Fruit fly (Drosophila melanogaster): Measurements from ENCODE around the gene Syx17.
A peak's percentile ranks its signal among the peaks of the same experiment; 100 is the strongest.

Syx17 gene

DNA sequence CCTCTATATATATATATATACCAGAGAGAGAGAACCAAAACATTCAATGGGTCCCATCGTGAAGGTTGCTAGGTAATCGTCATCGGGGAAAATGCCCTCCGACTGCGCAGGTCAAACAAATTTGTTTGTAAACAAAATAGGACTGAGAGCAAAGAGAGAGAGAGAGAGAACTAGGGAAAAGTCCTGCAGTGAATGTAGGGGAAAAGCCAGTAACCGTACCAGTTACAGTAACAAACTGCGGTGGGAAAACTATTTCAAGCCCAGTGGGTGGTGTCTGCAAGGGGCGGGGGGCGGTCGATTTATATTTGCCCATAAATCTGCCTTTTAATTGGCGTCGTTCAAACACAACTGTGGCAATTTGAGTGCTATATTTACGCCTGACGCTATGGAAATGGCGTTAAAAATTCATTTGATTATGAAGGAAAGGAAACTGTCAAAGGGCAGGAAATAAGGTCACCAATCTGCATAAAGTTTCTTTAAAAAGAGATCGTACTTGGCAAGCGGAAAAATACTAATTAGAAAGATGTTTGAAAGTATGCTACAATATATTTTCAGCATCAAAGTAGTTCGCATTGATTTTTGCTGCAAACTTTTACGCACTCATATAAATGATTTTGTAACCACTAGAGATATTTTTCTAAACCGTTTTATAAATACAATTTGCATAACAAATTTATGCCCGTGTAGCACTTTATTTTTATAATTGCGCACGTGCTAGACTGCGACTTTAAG, 6.8 kb downstream of the Syx17 start:
- TF ChIP-seq Mio (GFP tag; optimal IDR thresholded peaks at IDR 0.05), result no peak
- TF ChIP-seq ey (GFP tag; optimal IDR thresholded peaks at IDR 0.05), result no peak
- TF ChIP-seq woc (GFP tag; optimal IDR thresholded peaks at IDR 0.05), result no peak
- no peak for TF ChIP-seq Dfd (GFP tag; optimal IDR thresholded peaks at IDR 0.05)
- no peak for TF ChIP-seq jim (GFP tag; optimal IDR thresholded peaks at IDR 0.05)
- TF ChIP-seq Jra (GFP tag; optimal IDR thresholded peaks at IDR 0.05), result no peak
- no peak for TF ChIP-seq HLH106 (tag; optimal IDR thresholded peaks at IDR 0.05)
- TF ChIP-seq Abd-B (GFP tag; optimal IDR thresholded peaks at IDR 0.05), result no peak
- TF ChIP-seq dl (GFP tag; optimal IDR thresholded peaks at IDR 0.05; ENCODE audit: insufficient read depth in 1 of 2, partially characterized antibody in 2 of 2), result no peak
- TF ChIP-seq N (GFP tag; optimal IDR thresholded peaks at IDR 0.05), result no peak

DNA sequence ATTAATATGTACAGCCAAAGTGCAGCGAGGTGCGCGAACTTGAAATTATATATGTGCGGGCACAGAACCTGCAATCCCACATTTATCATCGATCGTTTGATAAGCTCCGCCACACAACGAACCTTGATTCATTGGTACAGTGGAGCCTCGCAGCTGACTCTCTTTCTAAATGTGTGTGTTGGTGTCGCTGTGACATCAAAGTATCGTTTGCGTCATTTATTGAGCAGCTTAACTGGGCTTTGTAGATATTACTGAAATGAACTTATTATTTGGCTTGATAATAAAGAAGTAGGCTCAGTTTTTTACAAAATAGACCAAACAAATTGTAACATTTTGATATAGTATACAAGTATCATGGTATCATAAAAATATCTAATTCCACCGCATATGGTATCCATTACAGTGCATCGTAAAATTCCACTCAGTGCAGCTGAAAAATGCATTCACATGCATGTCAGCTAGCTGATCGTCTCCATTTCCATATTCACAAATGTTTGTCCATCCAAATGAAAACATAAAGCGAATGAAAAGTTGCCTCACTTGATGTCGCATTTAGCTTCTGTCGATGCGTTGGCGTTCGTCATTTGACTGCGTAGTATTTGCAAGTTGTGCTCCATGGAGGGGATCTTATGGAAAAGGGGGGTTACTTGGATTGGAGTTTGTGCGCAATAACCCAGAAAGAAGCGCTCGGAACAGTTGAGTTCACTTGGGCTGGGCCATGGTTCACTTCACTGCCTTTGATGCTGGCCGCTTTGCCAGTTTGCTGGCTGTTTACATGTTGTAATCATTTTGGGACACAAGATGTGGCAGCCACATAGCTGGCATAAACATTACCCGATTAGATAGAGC, 8.0 kb downstream of the Syx17 start:
- TF ChIP-seq usp (GFP tag; optimal IDR thresholded peaks at IDR 0.05) (no peak), pan (optimal IDR thresholded peaks at IDR 0.05) (no peak), br (GFP tag; optimal IDR thresholded peaks at IDR 0.05) (peak; percentile 28), Hr83 (GFP tag; optimal IDR thresholded peaks at IDR 0.05; ENCODE audit: poor library complexity, severe bottlenecking) (no peak), jim (GFP tag; optimal IDR thresholded peaks at IDR 0.05) (no peak), rgr (GFP tag; optimal IDR thresholded peaks at IDR 0.05) (peak; percentile 29), Dfd (GFP tag; optimal IDR thresholded peaks at IDR 0.05) (no peak), foxo (GFP tag; optimal IDR thresholded peaks at IDR 0.05) (peak in 1 of 2 experiments; percentile 46), woc (GFP tag; optimal IDR thresholded peaks at IDR 0.05) (no peak), Rel (GFP tag; optimal IDR thresholded peaks at IDR 0.05) (no peak), Rel (tag; optimal IDR thresholded peaks at IDR 0.05) (peak; percentile 6), dsf (GFP tag; optimal IDR thresholded peaks at IDR 0.05; ENCODE audit: borderline replicate concordance) (no peak), h (GFP tag; optimal IDR thresholded peaks at IDR 0.05) (peak; percentile 44), OdsH (GFP tag; optimal IDR thresholded peaks at IDR 0.05) (peak; percentile 16), Jra (GFP tag; optimal IDR thresholded peaks at IDR 0.05) (peak; percentile 23), HLH106 (tag; optimal IDR thresholded peaks at IDR 0.05) (peak; percentile 35), Sp1 (GFP tag; optimal IDR thresholded peaks at IDR 0.05) (peak; percentile 3), Hnf4 (GFP tag; optimal IDR thresholded peaks at IDR 0.05) (peak; percentile 47), ey (GFP tag; optimal IDR thresholded peaks at IDR 0.05) (peak; percentile 26), fru (GFP tag; optimal IDR thresholded peaks at IDR 0.05) (peak; percentile 60), lola (GFP tag; optimal IDR thresholded peaks at IDR 0.05) (no peak)

DNA sequence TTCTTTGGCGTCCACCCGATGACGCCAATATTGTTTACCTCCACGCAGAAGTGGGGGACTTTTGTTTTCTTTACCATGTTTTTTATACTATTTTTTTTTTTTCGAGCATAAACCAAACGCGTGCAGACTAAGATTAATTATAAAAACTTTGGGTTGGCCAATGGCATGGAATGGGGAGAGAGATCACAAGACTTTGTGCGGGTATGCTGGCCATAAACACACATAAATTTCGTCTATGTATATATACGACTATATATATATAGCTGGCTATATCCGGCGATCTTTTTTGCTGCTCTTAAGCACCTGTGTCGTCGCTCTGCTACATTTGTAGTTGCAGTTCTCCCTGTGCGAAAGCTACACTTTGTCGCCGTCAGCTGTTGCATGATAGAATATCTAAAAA, 8.7 kb downstream of the Syx17 start:
- TF ChIP-seq jim (GFP tag; optimal IDR thresholded peaks at IDR 0.05), result no peak
- no peak for TF ChIP-seq Rel (GFP tag; optimal IDR thresholded peaks at IDR 0.05)
- no peak for TF ChIP-seq Rel (tag; optimal IDR thresholded peaks at IDR 0.05)
- TF ChIP-seq rgr (GFP tag; optimal IDR thresholded peaks at IDR 0.05), result no peak
- TF ChIP-seq Jra (GFP tag; optimal IDR thresholded peaks at IDR 0.05), result no peak
- no peak for TF ChIP-seq tai (GFP tag; optimal IDR thresholded peaks at IDR 0.05)
- TF ChIP-seq dsf (GFP tag; optimal IDR thresholded peaks at IDR 0.05; ENCODE audit: borderline replicate concordance), result no peak
- TF ChIP-seq sv (GFP tag; optimal IDR thresholded peaks at IDR 0.05), result no peak
- no peak for TF ChIP-seq CG9705 (GFP tag; optimal IDR thresholded peaks at IDR 0.05)
- TF ChIP-seq HLH106 (tag; optimal IDR thresholded peaks at IDR 0.05), result no peak
- TF ChIP-seq Dif (GFP tag; optimal IDR thresholded peaks at IDR 0.05; ENCODE audit: partially characterized antibody), result no peak
- no peak for TF ChIP-seq N (GFP tag; optimal IDR thresholded peaks at IDR 0.05)
- no peak for TF ChIP-seq pan (optimal IDR thresholded peaks at IDR 0.05)
- TF ChIP-seq fru (GFP tag; optimal IDR thresholded peaks at IDR 0.05), result no peak
- no peak for TF ChIP-seq Abd-B (GFP tag; optimal IDR thresholded peaks at IDR 0.05)

DNA sequence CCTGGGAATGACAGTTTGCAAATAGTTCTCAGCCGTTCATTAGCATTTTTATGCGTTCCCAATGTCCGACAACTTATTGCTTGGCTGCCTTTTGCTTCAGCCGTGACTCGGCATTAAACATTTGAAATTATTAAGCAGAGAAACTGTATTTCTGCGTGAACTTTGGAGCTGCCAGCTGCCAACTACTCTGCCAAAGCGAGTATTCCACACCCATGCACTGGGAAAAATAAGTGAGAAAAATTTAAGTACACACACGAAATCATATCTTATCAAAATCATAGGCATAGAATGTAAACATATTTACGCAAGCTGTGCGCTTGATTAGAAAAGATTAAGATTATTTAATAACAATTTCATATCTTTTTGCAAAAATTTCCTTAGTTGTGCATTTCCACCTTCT, 9.7 kb downstream of the Syx17 start:
- no peak for TF ChIP-seq dsf (GFP tag; optimal IDR thresholded peaks at IDR 0.05; ENCODE audit: borderline replicate concordance)
- TF ChIP-seq psq (GFP tag; optimal IDR thresholded peaks at IDR 0.05), result no peak
- TF ChIP-seq OdsH (GFP tag; optimal IDR thresholded peaks at IDR 0.05), result no peak
- no peak for TF ChIP-seq dmrt93B (GFP tag; optimal IDR thresholded peaks at IDR 0.05)
- no peak for TF ChIP-seq Dfd (GFP tag; optimal IDR thresholded peaks at IDR 0.05)
- no peak for TF ChIP-seq CrebA (GFP tag; optimal IDR thresholded peaks at IDR 0.05; ENCODE audit: borderline replicate concordance)
- no peak for TF ChIP-seq Hr83 (GFP tag; optimal IDR thresholded peaks at IDR 0.05; ENCODE audit: poor library complexity, severe bottlenecking)
- no peak for TF ChIP-seq rgr (GFP tag; optimal IDR thresholded peaks at IDR 0.05)
- no peak for TF ChIP-seq Dif (GFP tag; optimal IDR thresholded peaks at IDR 0.05; ENCODE audit: partially characterized antibody)
- TF ChIP-seq jim (GFP tag; optimal IDR thresholded peaks at IDR 0.05), result no peak
- TF ChIP-seq ey (GFP tag; optimal IDR thresholded peaks at IDR 0.05), result no peak
